Worm (Caenorhabditis elegans) whole organism, late embryonic: ENCODE data around the gene Y37H2A.11.

Experiments
- K09A11.1 ChIP-seq: sonication (generic microtip); optimal IDR thresholded peaks from 2 replicates; lab custom pipeline; 2017; ENCODE audit warnings: antibody characterized with exemption, mild to moderate bottlenecking, missing genetic modification characterization, missing compliant biosample characterization; ENCODE audit not compliant: insufficient read depth
- T23F11.4 ChIP-seq: fragments of 200-800 bp; sonication (Bioruptor generic); optimal IDR thresholded peaks from 2 replicates; lab custom pipeline; 2018; ENCODE audit warnings: mild to moderate bottlenecking, missing genetic modification characterization, missing compliant biosample characterization
- Y22D7AL.16 ChIP-seq: sonication (generic microtip); optimal IDR thresholded peaks from 2 replicates; lab custom pipeline; 2016; ENCODE audit warnings: missing genetic modification characterization, missing compliant biosample characterization
- ama-1 ChIP-seq: fragments of 150-350 bp; optimal IDR thresholded peaks from 2 replicates; lab custom pipeline; 2014
- ceh-14 ChIP-seq: sonication (generic microtip); optimal IDR thresholded peaks from 2 replicates; lab custom pipeline; 2016; ENCODE audit warnings: missing genotype, missing genetic modification characterization, missing compliant biosample characterization
- ceh-19 ChIP-seq: fragments of 200-800 bp; sonication (Bioruptor generic); optimal IDR thresholded peaks from 2 replicates; lab custom pipeline; 2018; ENCODE audit warnings: mild to moderate bottlenecking, missing genetic modification characterization, missing compliant biosample characterization
- ceh-34 ChIP-seq: sonication (generic microtip); optimal IDR thresholded peaks from 2 replicates; lab custom pipeline; 2016; ENCODE audit warnings: mild to moderate bottlenecking, missing genetic modification characterization, missing compliant biosample characterization
- ceh-6 ChIP-seq: fragments of 200-800 bp; sonication (Bioruptor generic); optimal IDR thresholded peaks from 2 replicates; lab custom pipeline; 2018; ENCODE audit warnings: mild to moderate bottlenecking, missing genetic modification characterization, missing compliant biosample characterization
- che-1 ChIP-seq: sonication (generic microtip); optimal IDR thresholded peaks from 2 replicates; lab custom pipeline; 2016; ENCODE audit warnings: mild to moderate bottlenecking, missing genetic modification characterization, missing compliant biosample characterization
- dmd-4 ChIP-seq: sonication (generic microtip); optimal IDR thresholded peaks from 2 replicates; lab custom pipeline; 2016; ENCODE audit warnings: borderline replicate concordance, missing genetic modification characterization, missing compliant biosample characterization
- elt-4 ChIP-seq: sonication (generic microtip); optimal IDR thresholded peaks from 2 replicates; lab custom pipeline; 2016; ENCODE audit warnings: missing genetic modification characterization, missing compliant biosample characterization
- gmeb-2 ChIP-seq: sonication (generic microtip); optimal IDR thresholded peaks from 2 replicates; lab custom pipeline; 2016; ENCODE audit warnings: missing genetic modification characterization, inconsistent platforms, missing compliant biosample characterization
- hlh-15 ChIP-seq: sonication (generic microtip); optimal IDR thresholded peaks from 2 replicates; lab custom pipeline; 2016; ENCODE audit warnings: missing genetic modification characterization, missing compliant biosample characterization
- lin-11 ChIP-seq: fragments of 200-800 bp; sonication (Bioruptor generic); optimal IDR thresholded peaks from 2 replicates; lab custom pipeline; 2018; ENCODE audit warnings: mild to moderate bottlenecking, missing genetic modification characterization, missing compliant biosample characterization
- mec-3 ChIP-seq: sonication (generic microtip); optimal IDR thresholded peaks from 2 replicates; lab custom pipeline; 2016; ENCODE audit warnings: borderline replicate concordance, missing genetic modification characterization, missing compliant biosample characterization
- nhr-11 ChIP-seq: fragments of 150-350 bp; optimal IDR thresholded peaks from 2 replicates; lab custom pipeline; 2014; ENCODE audit warnings: missing biosample characterization, missing genetic modification characterization
- nhr-232 ChIP-seq: sonication (generic microtip); optimal IDR thresholded peaks from 2 replicates; lab custom pipeline; 2016; ENCODE audit warnings: missing genetic modification characterization, missing compliant biosample characterization
- npax-4 ChIP-seq: sonication (generic microtip); optimal IDR thresholded peaks from 2 replicates; lab custom pipeline; 2016; ENCODE audit warnings: missing genetic modification characterization, missing compliant biosample characterization
- odd-2 ChIP-seq: sonication (generic microtip); optimal IDR thresholded peaks from 2 replicates; lab custom pipeline; 2017; ENCODE audit warnings: antibody characterized with exemption, mild to moderate bottlenecking, missing genetic modification characterization, missing compliant biosample characterization
- pag-3 ChIP-seq: sonication (generic microtip); optimal IDR thresholded peaks from 2 replicates; lab custom pipeline; 2016; ENCODE audit warnings: missing compliant biosample characterization, missing genetic modification characterization, borderline replicate concordance
- pat-9 ChIP-seq: fragments of 200-800 bp; sonication (Bioruptor generic); optimal IDR thresholded peaks from 2 replicates; lab custom pipeline; 2018; ENCODE audit warnings: mild to moderate bottlenecking, missing genetic modification characterization, moderate library complexity, missing compliant biosample characterization
- pax-1 ChIP-seq: fragments of 150-350 bp; optimal IDR thresholded peaks from 2 replicates; lab custom pipeline; 2014; ENCODE audit warnings: missing biosample characterization, missing genetic modification characterization
- pha-2 ChIP-seq: sonication (generic microtip); optimal IDR thresholded peaks from 2 replicates; lab custom pipeline; 2017; ENCODE audit warnings: mild to moderate bottlenecking, missing genetic modification characterization, missing compliant biosample characterization
- pqm-1 ChIP-seq: sonication (generic microtip); optimal IDR thresholded peaks from 2 replicates; lab custom pipeline; 2016; ENCODE audit warnings: missing genetic modification characterization, missing compliant biosample characterization
- pros-1 ChIP-seq: fragments of 150-350 bp; optimal IDR thresholded peaks from 2 replicates; lab custom pipeline; 2014; ENCODE audit warnings: missing biosample characterization, missing genetic modification reagents, missing genetic modification characterization
- rnt-1 ChIP-seq: sonication (generic microtip); optimal IDR thresholded peaks from 2 replicates; lab custom pipeline; 2016; ENCODE audit warnings: missing genetic modification characterization, missing compliant biosample characterization
- sox-2 ChIP-seq: fragments of 200-800 bp; sonication (Bioruptor generic); IDR thresholded peaks from 2 replicates; pipeline ENCODE4 v1.3.6; 2022; ENCODE audit warnings: missing genetic modification reagents, missing genetic modification characterization, missing compliant biosample characterization
- ttx-3 ChIP-seq: sonication (generic microtip); optimal IDR thresholded peaks from 2 replicates; lab custom pipeline; 2016; ENCODE audit warnings: missing genetic modification reagents, missing genetic modification characterization, missing compliant biosample characterization
- unc-3 ChIP-seq, 2 experiments: fragments of 200-800 bp in 1 of 2; sonication (Bioruptor generic) in 1 of 2; sonication (generic microtip) in 1 of 2; conservative IDR thresholded peaks in 1 of 2; optimal IDR thresholded peaks in 1 of 2; 2 replicates each; pipeline versions ENCODE4 v1.3.6 to Lab custom; 2016 to 2022; ENCODE audit warnings: missing compliant biosample characterization in 2 of 2, missing genetic modification characterization in 2 of 2, missing genetic modification reagents in 1 of 2
- ztf-16 ChIP-seq: sonication (generic microtip); optimal IDR thresholded peaks from 2 replicates; lab custom pipeline; 2017; ENCODE audit warnings: missing genetic modification characterization, missing compliant biosample characterization

Gene Y37H2A.11

ce11 chrV:18134378-18134777 is 6.9 kb upstream of the Y37H2A.11 start, which contains the start of gene Y37H2A.7:
Y37H2A.7 (minus strand) TSS chrV:18134478.
- no peak for TF ChIP-seq unc-3 (GFP tag; conservative IDR thresholded peaks at IDR 0.05; lab: Robert Waterston, UW)
- no peak for TF ChIP-seq unc-3 (tag; optimal IDR thresholded peaks at IDR 0.05; lab: Kevin White, UChicago)
- TF ChIP-seq pros-1 (tag; lab: Kevin White, UChicago): no peak
- TF ChIP-seq K09A11.1: no peak
- no peak for TF ChIP-seq ttx-3 (tag; lab: Kevin White, UChicago)
- no peak for TF ChIP-seq Y22D7AL.16 (tag; lab: Kevin White, UChicago)
- no peak for TF ChIP-seq dmd-4
- TF ChIP-seq nhr-11 (tag; lab: Kevin White, UChicago): no peak
- TF ChIP-seq ama-1 (lab: Kevin White, UChicago): no peak

ce11 chrV:18137679-18138078 is 3.6 kb upstream of the Y37H2A.11 start:
- TF ChIP-seq che-1 (tag; lab: Kevin White, UChicago) (no peak), gmeb-2 (tag; lab: Kevin White, UChicago) (no peak), unc-3 (GFP tag; conservative IDR thresholded peaks at IDR 0.05; lab: Robert Waterston, UW) (no peak), unc-3 (tag; optimal IDR thresholded peaks at IDR 0.05; lab: Kevin White, UChicago) (no peak), nhr-232 (tag; lab: Kevin White, UChicago) (no peak), pqm-1 (no peak), odd-2 (tag; lab: Kevin White, UChicago) (no peak), pax-1 (no peak), pros-1 (tag; lab: Kevin White, UChicago) (no peak), T23F11.4 (GFP tag; lab: Kevin White, UChicago) (no peak)

- TF ChIP-seq pat-9 (tag; lab: Kevin White, UChicago) (no peak), ceh-14 (tag; lab: Kevin White, UChicago) (no peak), rnt-1 (tag; lab: Kevin White, UChicago) (no peak)
Measured at ce11 chrV:18138695-18139094, 2.6 kb upstream of the Y37H2A.11 start, which contains the start of gene Y37H2A.10. Y37H2A.10 (plus strand) TSS chrV:18138995.

- no peak for TF ChIP-seq pqm-1
- TF ChIP-seq sox-2 (GFP tag; lab: Robert Waterston, UW): no peak
- TF ChIP-seq gmeb-2 (tag; lab: Kevin White, UChicago): no peak
- no peak for TF ChIP-seq ceh-14 (tag; lab: Kevin White, UChicago)
- TF ChIP-seq npax-4: no peak
- TF ChIP-seq ztf-16 (tag; lab: Kevin White, UChicago): no peak
- no peak for TF ChIP-seq lin-11
Measured at ce11 chrV:18142549-18142948, 1.3 kb downstream of the Y37H2A.11 start, which contains the start of gene Y37H2A.13. Y37H2A.13 (plus strand) TSS chrV:18142849.

- TF ChIP-seq pax-1 (no peak), elt-4 (tag; lab: Kevin White, UChicago) (no peak), pha-2 (tag; lab: Kevin White, UChicago) (no peak), pag-3 (tag; lab: Kevin White, UChicago) (no peak), K09A11.1 (no peak), ceh-6 (GFP tag; lab: Kevin White, UChicago) (no peak), ceh-34 (tag; lab: Kevin White, UChicago) (no peak)
Measured at ce11 chrV:18143445-18143844, 2.2 kb downstream of the Y37H2A.11 start, which contains the start of gene Y37H2A.14. Y37H2A.14 (plus strand) TSS chrV:18143745.

DNA sequence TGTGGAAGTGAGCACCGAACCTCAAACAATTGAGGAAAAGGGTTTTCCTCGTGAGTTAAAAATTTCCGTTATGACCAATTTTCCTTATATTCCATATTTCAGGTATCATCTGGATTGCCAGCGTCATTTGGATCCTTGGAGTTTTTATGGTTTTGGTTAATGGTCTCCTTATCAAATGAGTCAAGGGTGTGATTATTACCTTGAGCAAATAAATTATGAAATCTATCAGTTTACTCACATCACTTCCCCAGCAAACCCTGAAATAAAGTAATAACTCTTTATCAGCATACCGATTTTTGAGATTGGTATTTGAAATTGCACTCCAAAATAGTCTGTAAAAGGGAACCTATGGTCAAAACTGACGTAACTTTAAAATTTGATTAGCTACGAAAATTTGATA is 3.2 kb downstream of the Y37H2A.11 start:
- no peak for TF ChIP-seq elt-4 (tag; lab: Kevin White, UChicago)
- TF ChIP-seq ceh-19 (GFP tag; lab: Kevin White, UChicago): no peak
- TF ChIP-seq mec-3 (tag; lab: Kevin White, UChicago): no peak
- TF ChIP-seq hlh-15 (tag; lab: Kevin White, UChicago): no peak
